Worm (Caenorhabditis elegans): Measurements from ENCODE around the gene ptp-1.

Gene ptp-1

ce11 chrIII:3635844-3636243, 45.3 kb downstream of the ptp-1 start, which contains the start of gene rilp-1:
TSS of gene rilp-1 (plus strand) at chrIII:3636144.
- no peak for TF ChIP-seq unc-62 (GFP tag; optimal IDR thresholded peaks at IDR 0.05)

ce11 chrIII:3637251-3637989, 46.9 kb downstream of the ptp-1 start:
- TF ChIP-seq unc-62 (GFP tag; optimal IDR thresholded peaks at IDR 0.05) = no peak

ce11 chrIII:3643602-3644001, 53.1 kb downstream of the ptp-1 start:
- TF ChIP-seq unc-62 (GFP tag; optimal IDR thresholded peaks at IDR 0.05) = no peak

- no peak for TF ChIP-seq unc-62 (GFP tag; optimal IDR thresholded peaks at IDR 0.05)
Observed at ce11 chrIII:3644075-3644474, 53.6 kb downstream of the ptp-1 start, which contains the start of gene unc-93. TSS of gene unc-93 (plus strand) at chrIII:3644375.

- no peak for TF ChIP-seq unc-62 (GFP tag; optimal IDR thresholded peaks at IDR 0.05)
Observed at ce11 chrIII:3649305-3649704, 58.8 kb downstream of the ptp-1 start.

ce11 chrIII:3650266-3650665, 59.7 kb downstream of the ptp-1 start:
- TF ChIP-seq unc-62 (GFP tag; optimal IDR thresholded peaks at IDR 0.05) = no peak

ce11 chrIII:3650677-3651315, 60.3 kb downstream of the ptp-1 start, which contains the start of the genes madf-8 and gsr-1:
TSS of gene madf-8 (minus strand) at chrIII:3650832.
TSS of gene gsr-1 (plus strand) at chrIII:3650907.
- TF ChIP-seq unc-62 (GFP tag; optimal IDR thresholded peaks at IDR 0.05) = no peak

- no peak for TF ChIP-seq unc-62 (GFP tag; optimal IDR thresholded peaks at IDR 0.05)
Observed at ce11 chrIII:3652427-3652826, 61.9 kb downstream of the ptp-1 start.

- TF ChIP-seq unc-62 (GFP tag; optimal IDR thresholded peaks at IDR 0.05) = no peak
Observed at ce11 chrIII:3652964-3653363, 62.4 kb downstream of the ptp-1 start.

- TF ChIP-seq unc-62 (GFP tag; optimal IDR thresholded peaks at IDR 0.05) = no peak
Observed at ce11 chrIII:3657479-3657878, 67.0 kb downstream of the ptp-1 start, which contains the start of gene C46F11.5. TSS of gene C46F11.5 (minus strand) at chrIII:3657606.

All from whole organism, dauer.